Worm (Caenorhabditis elegans) whole organism, mixed stage, embryonic: Measurements from ENCODE around the gene H04M03.11.

Experiments used
- M03D4.4 ChIP-seq: sonication (generic microtip); optimal IDR thresholded peaks from 2 replicates; lab custom pipeline; 2017; ENCODE audit warnings: mild to moderate bottlenecking, missing genetic modification characterization, missing compliant biosample characterization
- bed-3 ChIP-seq: fragments of 200-800 bp; sonication (Bioruptor generic); optimal IDR thresholded peaks from 3 replicates; lab custom pipeline; 2018; ENCODE audit warnings: mild to moderate bottlenecking, missing genetic modification characterization, moderate library complexity, missing compliant biosample characterization
- ceh-39 ChIP-seq: fragments of 150-350 bp; optimal IDR thresholded peaks from 2 replicates; lab custom pipeline; 2014; ENCODE audit warnings: missing biosample characterization, missing genetic modification characterization
- ceh-83 ChIP-seq: fragments of 200-800 bp; sonication (Bioruptor generic); optimal IDR thresholded peaks from 2 replicates; lab custom pipeline; 2018; ENCODE audit warnings: mild to moderate bottlenecking, missing genetic modification characterization, missing compliant biosample characterization
- ces-1 ChIP-seq: fragments of 150-350 bp; optimal IDR thresholded peaks from 2 replicates; lab custom pipeline; 2014; ENCODE audit warnings: missing biosample characterization, missing genetic modification reagents, missing genetic modification characterization
- drap-1 ChIP-seq: fragments of 200-800 bp; sonication (Bioruptor generic); optimal IDR thresholded peaks from 3 replicates; lab custom pipeline; 2018; ENCODE audit warnings: mild to moderate bottlenecking, missing genetic modification characterization, missing compliant biosample characterization
- elt-1 ChIP-seq: sonication (generic microtip); optimal IDR thresholded peaks from 2 replicates; lab custom pipeline; 2017; ENCODE audit warnings: missing genetic modification characterization, mild to moderate bottlenecking, missing compliant biosample characterization, antibody characterized with exemption, moderate library complexity, borderline replicate concordance; ENCODE audit not compliant: insufficient read depth
- elt-3 ChIP-seq: fragments of 150-350 bp; optimal IDR thresholded peaks from 2 replicates; lab custom pipeline; 2014; ENCODE audit warnings: missing biosample characterization, missing genetic modification characterization
- flh-1 ChIP-seq: fragments of 200-800 bp; sonication (Bioruptor generic); optimal IDR thresholded peaks from 2 replicates; lab custom pipeline; 2018; ENCODE audit warnings: mild to moderate bottlenecking, missing genetic modification characterization, moderate library complexity, missing compliant biosample characterization
- ham-2 ChIP-seq: fragments of 200-800 bp; sonication (Bioruptor generic); optimal IDR thresholded peaks from 2 replicates; lab custom pipeline; 2018; ENCODE audit warnings: mild to moderate bottlenecking, missing genetic modification characterization, missing compliant biosample characterization
- hlh-1 ChIP-seq: fragments of 150-350 bp; optimal IDR thresholded peaks from 2 replicates; lab custom pipeline; 2014; ENCODE audit warnings: missing biosample characterization, missing genetic modification reagents, missing genetic modification characterization
- lin-13 ChIP-seq: fragments of 150-350 bp; optimal IDR thresholded peaks from 2 replicates; lab custom pipeline; 2014; ENCODE audit warnings: missing biosample characterization, missing genetic modification characterization
- lin-32 ChIP-seq: fragments of 200-800 bp; sonication (Bioruptor generic); optimal IDR thresholded peaks from 2 replicates; lab custom pipeline; 2018; ENCODE audit warnings: mild to moderate bottlenecking, missing genetic modification characterization, missing compliant biosample characterization
- lsy-2 ChIP-seq: fragments of 150-350 bp; optimal IDR thresholded peaks from 2 replicates; lab custom pipeline; 2014; ENCODE audit warnings: missing biosample characterization, missing genetic modification characterization
- mab-5 ChIP-seq: fragments of 150-350 bp; optimal IDR thresholded peaks from 2 replicates; lab custom pipeline; 2014; ENCODE audit warnings: missing biosample characterization, missing genetic modification characterization
- mep-1 ChIP-seq: fragments of 150-350 bp; optimal IDR thresholded peaks from 2 replicates; lab custom pipeline; 2017; ENCODE audit warnings: missing biosample characterization, missing genetic modification reagents, missing genetic modification characterization, inconsistent platforms
- mls-2 ChIP-seq: sonication (generic microtip); optimal IDR thresholded peaks from 2 replicates; lab custom pipeline; 2016; ENCODE audit warnings: mild to moderate bottlenecking, missing genetic modification characterization, moderate library complexity, missing compliant biosample characterization
- nhr-12 ChIP-seq: fragments of 150-350 bp; optimal IDR thresholded peaks from 2 replicates; lab custom pipeline; 2014; ENCODE audit warnings: missing biosample characterization, missing genetic modification characterization
- nhr-237 ChIP-seq: fragments of 150-350 bp; optimal IDR thresholded peaks from 2 replicates; lab custom pipeline; 2014; ENCODE audit warnings: missing biosample characterization, missing genetic modification characterization
- nhr-76 ChIP-seq: sonication (generic microtip); optimal IDR thresholded peaks from 2 replicates; lab custom pipeline; 2017; ENCODE audit warnings: missing biosample characterization, missing genetic modification characterization
- sem-2 ChIP-seq: fragments of 200-800 bp; sonication (Bioruptor generic); optimal IDR thresholded peaks from 2 replicates; lab custom pipeline; 2018; ENCODE audit warnings: mild to moderate bottlenecking, missing genetic modification characterization, missing compliant biosample characterization
- sptf-1 ChIP-seq: sonication (generic microtip); optimal IDR thresholded peaks from 2 replicates; lab custom pipeline; 2017; ENCODE audit warnings: mild to moderate bottlenecking, missing genetic modification characterization, moderate library complexity, missing compliant biosample characterization
- tbx-8 ChIP-seq: fragments of 200-800 bp; sonication (Bioruptor generic); optimal IDR thresholded peaks from 2 replicates; lab custom pipeline; 2018; ENCODE audit warnings: mild to moderate bottlenecking, missing genetic modification characterization, moderate library complexity, missing compliant biosample characterization
- unc-120 ChIP-seq: sonication (generic microtip); optimal IDR thresholded peaks from 2 replicates; lab custom pipeline; 2017; ENCODE audit warnings: missing genetic modification characterization, missing compliant biosample characterization; ENCODE audit not compliant: poor library complexity, severe bottlenecking
- unc-39 ChIP-seq: fragments of 150-350 bp; optimal IDR thresholded peaks from 2 replicates; lab custom pipeline; 2014; ENCODE audit warnings: missing biosample characterization, missing genetic modification characterization
- unc-62 ChIP-seq: fragments of 150-350 bp; optimal IDR thresholded peaks from 2 replicates; lab custom pipeline; 2014; ENCODE audit warnings: missing biosample characterization, missing genetic modification reagents, missing genetic modification characterization
- zip-8 ChIP-seq: fragments of 150-350 bp; optimal IDR thresholded peaks from 2 replicates; lab custom pipeline; 2014; ENCODE audit warnings: missing biosample characterization, missing genetic modification characterization
- ztf-11 ChIP-seq: fragments of 150-350 bp; optimal IDR thresholded peaks from 2 replicates; lab custom pipeline; 2014; ENCODE audit warnings: missing biosample characterization, missing genetic modification characterization

H04M03.11 gene

DNA sequence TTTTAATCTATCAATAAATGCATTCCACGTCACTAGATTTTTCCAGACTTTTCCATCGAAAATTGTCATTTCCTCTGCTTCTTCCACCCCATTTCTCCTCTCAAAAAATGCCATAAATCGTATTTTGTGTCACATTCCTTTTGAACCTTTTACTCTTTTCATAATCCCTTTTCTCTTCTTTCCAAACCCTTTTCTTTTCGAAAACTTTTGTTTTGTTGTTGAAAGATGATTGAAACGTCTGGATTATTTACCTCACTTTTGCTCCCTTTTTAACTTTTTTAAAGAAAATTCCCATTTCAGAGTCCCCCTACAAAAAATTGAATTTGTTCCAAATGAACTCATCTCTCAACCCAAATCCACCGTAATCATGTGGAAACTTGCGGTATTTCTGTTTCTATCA is 45.2 kb downstream of the H04M03.11 start, which contains the start of gene C06E7.2:
Gene C06E7.2, plus strand, starts transcription at position 301 of the 400 bp plus-strand sequence.
- TF ChIP-seq bed-3 (GFP tag; lab: Kevin White, UChicago) (no peak), unc-120 (tag; lab: Kevin White, UChicago) (no peak), mab-5 (tag; lab: Kevin White, UChicago) (no peak), ceh-83 (GFP tag; lab: Kevin White, UChicago) (no peak), unc-39 (tag; lab: Kevin White, UChicago) (no peak), hlh-1 (tag; lab: Kevin White, UChicago) (no peak), flh-1 (GFP tag; lab: Kevin White, UChicago) (no peak), lin-13 (tag; lab: Kevin White, UChicago) (no peak), sem-2 (GFP tag; lab: Kevin White, UChicago) (no peak), elt-1 (tag; lab: Kevin White, UChicago) (no peak), elt-3 (no peak), tbx-8 (no peak), sptf-1 (tag; lab: Kevin White, UChicago) (no peak), nhr-76 (no peak), ceh-39 (tag; lab: Kevin White, UChicago) (no peak), unc-62 (no peak), ces-1 (no peak), nhr-12 (tag; lab: Kevin White, UChicago) (no peak), zip-8 (no peak), lin-32 (no peak)

DNA sequence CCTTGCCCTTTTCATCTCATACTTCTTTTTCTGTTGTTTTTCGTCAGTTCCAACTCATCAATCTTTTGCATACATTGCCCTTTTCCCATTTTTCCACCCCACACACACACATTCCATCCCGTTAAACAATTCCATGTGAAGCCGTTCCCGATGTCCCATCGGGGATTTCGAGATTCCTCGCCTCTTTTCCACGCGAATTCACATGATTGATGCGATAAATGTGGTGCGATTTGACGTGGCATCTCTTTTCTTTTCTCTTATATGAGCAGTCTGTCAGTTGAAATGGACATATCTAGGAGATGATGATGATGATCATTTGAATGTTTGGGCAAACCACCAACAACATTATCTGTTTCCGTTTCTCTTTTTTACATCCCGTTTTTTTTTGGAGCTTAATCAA is 50.2 kb downstream of the H04M03.11 start:
- TF ChIP-seq ztf-11 (tag; lab: Kevin White, UChicago) (no peak), drap-1 (GFP tag; lab: Kevin White, UChicago) (no peak), flh-1 (GFP tag; lab: Kevin White, UChicago) (no peak), M03D4.4 (no peak), hlh-1 (tag; lab: Kevin White, UChicago) (no peak), ces-1 (no peak), lsy-2 (no peak), sem-2 (GFP tag; lab: Kevin White, UChicago) (no peak), nhr-12 (tag; lab: Kevin White, UChicago) (no peak), mep-1 (tag; lab: Kevin White, UChicago) (no peak), ceh-83 (GFP tag; lab: Kevin White, UChicago) (no peak), sptf-1 (tag; lab: Kevin White, UChicago) (no peak), elt-3 (no peak), lin-32 (no peak), mab-5 (tag; lab: Kevin White, UChicago) (no peak), mls-2 (tag; lab: Kevin White, UChicago) (no peak), elt-1 (tag; lab: Kevin White, UChicago) (no peak)

DNA sequence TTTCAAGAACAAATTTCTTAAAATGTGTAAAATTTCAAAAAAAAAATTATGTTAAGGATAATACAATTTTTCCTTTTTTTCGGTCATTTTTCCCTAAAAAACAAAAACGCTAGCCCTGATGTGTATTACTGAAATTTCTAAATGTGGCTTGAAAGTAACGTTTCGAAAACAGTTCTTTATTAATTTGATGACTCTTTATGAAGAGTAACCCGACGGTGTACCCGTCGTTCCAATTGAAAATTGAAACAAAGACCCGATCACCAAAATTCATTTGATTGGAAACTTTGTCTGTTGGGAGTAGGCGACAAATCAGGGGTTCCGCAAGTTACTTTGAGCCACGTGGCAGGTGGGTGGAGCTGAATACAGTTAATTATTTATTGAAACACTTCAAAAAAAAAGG is 51.6 kb downstream of the H04M03.11 start:
- TF ChIP-seq mep-1 (tag; lab: Kevin White, UChicago) (no peak), nhr-12 (tag; lab: Kevin White, UChicago) (no peak), nhr-237 (tag; lab: Kevin White, UChicago) (no peak), flh-1 (GFP tag; lab: Kevin White, UChicago) (no peak), elt-3 (no peak), bed-3 (GFP tag; lab: Kevin White, UChicago) (no peak), ham-2 (no peak), unc-120 (tag; lab: Kevin White, UChicago) (no peak)
